Worm (Caenorhabditis elegans): ENCODE results near the gene R04E5.8.

The R04E5.8 gene

DNA sequence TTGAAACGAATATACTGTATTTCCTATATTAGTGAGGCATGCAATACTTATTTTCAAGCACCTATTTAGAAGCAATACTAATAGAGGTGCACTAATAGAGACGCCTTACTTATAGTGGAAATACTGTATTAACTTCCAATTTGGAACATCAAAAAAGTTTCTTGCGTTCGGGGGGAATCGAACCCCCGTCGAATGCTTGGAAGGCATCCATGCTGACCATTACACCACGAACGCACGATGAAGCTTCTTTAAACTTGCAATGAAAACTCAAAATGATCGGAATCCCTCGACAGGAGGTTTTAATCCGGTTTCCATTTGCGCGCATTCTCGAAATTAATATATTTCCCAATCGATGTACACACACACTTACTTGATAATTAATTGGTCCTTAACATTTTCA is 32.3 kb upstream of the R04E5.8 start (continued):
- TF ChIP-seq zim-3 (tag; optimal IDR thresholded peaks at IDR 0.05) (peak; percentile 15), Y56A3A.18 (GFP tag; IDR thresholded peaks at IDR 0.05) (0 out of 2 replicates have a peak, but pooled peaks have one; percentile 80), ceh-79 (tag; optimal IDR thresholded peaks at IDR 0.05) (no peak)

DNA sequence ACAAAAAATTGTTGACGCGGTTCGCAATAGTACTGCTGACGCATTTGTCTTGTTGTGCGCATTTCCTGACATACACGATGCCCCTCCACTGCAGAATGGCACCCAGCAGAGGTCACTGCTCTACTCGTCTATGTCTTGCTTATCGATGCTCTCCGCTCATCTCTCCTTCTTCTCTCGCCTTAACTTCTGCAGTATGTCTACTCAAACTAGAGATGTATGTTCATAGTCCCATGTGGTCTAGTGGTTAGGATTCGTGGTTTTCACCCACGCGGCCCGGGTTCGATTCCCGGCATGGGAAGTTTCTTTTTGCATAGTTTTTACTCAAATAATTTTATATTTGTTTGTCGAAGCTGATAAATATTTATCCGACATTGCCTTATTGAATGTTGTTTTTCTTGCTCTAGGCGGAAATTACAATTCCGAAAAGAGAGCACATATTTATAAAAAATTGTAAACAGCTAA is 30.0 kb upstream of the R04E5.8 start, which contains the start of gene C28G1.2:
Gene C28G1.2 (plus strand): TSS at position 130 of the 462 bp plus-strand sequence.
- TF ChIP-seq sptf-2 (GFP tag; optimal IDR thresholded peaks at IDR 0.05) (peak; percentile 87), rcor-1 (GFP tag; IDR thresholded peaks at IDR 0.05) (peak; percentile 87), nhr-27 (tag; optimal IDR thresholded peaks at IDR 0.05) (peak; percentile 80), cebp-2 (GFP tag; IDR thresholded peaks at IDR 0.05) (peak; percentile 89), ztf-26 (tag; optimal IDR thresholded peaks at IDR 0.05) (peak; percentile 86), lsl-1 (GFP tag; optimal IDR thresholded peaks at IDR 0.05) (peak; percentile 20), nfya-2 (GFP tag; IDR thresholded peaks at IDR 0.05) (no peak), efl-1 (GFP tag; optimal IDR thresholded peaks at IDR 0.05) (peak; percentile 25), F52B5.7 (tag; optimal IDR thresholded peaks at IDR 0.05) (peak; percentile 88), pha-4 (tag; optimal IDR thresholded peaks at IDR 0.05) (no peak), hsf-1 (GFP tag; IDR thresholded peaks at IDR 0.05) (no peak), B0035.1 (tag; optimal IDR thresholded peaks at IDR 0.05) (peak; percentile 91), lin-26 (GFP tag; IDR thresholded peaks at IDR 0.05) (peak; percentile 99), Y67H2A.10 (GFP tag; conservative IDR thresholded peaks at IDR 0.05) (peak; percentile 72; the same call in 1 of the 2 replicates), let-607 (tag; optimal IDR thresholded peaks at IDR 0.05) (peak; percentile 72 to 84), ekl-4 (GFP tag; IDR thresholded peaks at IDR 0.05) (peak; percentile 91; the same call in 1 of the 2 replicates), dpff-1 (tag; optimal IDR thresholded peaks at IDR 0.05) (no peak), chd-7 (tag; optimal IDR thresholded peaks at IDR 0.05) (peak; percentile 95), nfyb-1 (GFP tag; IDR thresholded peaks at IDR 0.05) (peak; percentile 87), aptf-3 (GFP tag; IDR thresholded peaks at IDR 0.05) (peak; percentile 94; the same call in 1 of the 2 replicates), Y79H2A.3 (GFP tag; conservative IDR thresholded peaks at IDR 0.05) (peak; percentile 52; the same call in 1 of the 2 replicates), Y53F4B.3 (GFP tag; IDR thresholded peaks at IDR 0.05) (peak; percentile 77; the same call in 1 of the 2 replicates), sea-2 (GFP tag; IDR thresholded peaks at IDR 0.05) (no peak), tbp1 (GFP tag; optimal IDR thresholded peaks at IDR 0.05) (peak; percentile 100), hrde-1 (tag; optimal IDR thresholded peaks at IDR 0.05; ENCODE audit: borderline replicate concordance) (peak; percentile 85), attf-3 (GFP tag; conservative IDR thresholded peaks at IDR 0.05) (peak; percentile 68), madf-10 (tag; optimal IDR thresholded peaks at IDR 0.05) (peak; percentile 88), T07F8.4 (tag; optimal IDR thresholded peaks at IDR 0.05) (peak; percentile 90), dox-1 (GFP tag; IDR thresholded peaks at IDR 0.05) (peak; percentile 93), ceh-58 (GFP tag; IDR thresholded peaks at IDR 0.05) (0 out of 2 replicates have a peak, but pooled peaks have one; percentile 83), sdz-38 (tag; optimal IDR thresholded peaks at IDR 0.05) (no peak), Y53G8AR.9 (GFP tag; conservative IDR thresholded peaks at IDR 0.05) (peak; percentile 68; the same call in 1 of the 2 replicates), ztf-6 (GFP tag; IDR thresholded peaks at IDR 0.05) (peak; percentile 81), F57C9.4 (tag; optimal IDR thresholded peaks at IDR 0.05) (peak; percentile 71), unc-62 (GFP tag; optimal IDR thresholded peaks at IDR 0.05) (no peak), attf-5 (GFP tag; optimal IDR thresholded peaks at IDR 0.05) (peak; percentile 91), attf-6 (GFP tag; IDR thresholded peaks at IDR 0.05) (no peak), snpc-4 (GFP tag; optimal IDR thresholded peaks at IDR 0.05) (peak; percentile 75), snpc-4 (tag; optimal IDR thresholded peaks at IDR 0.05) (peak; percentile 30 to 78 (median 76)), egl-44 (GFP tag; IDR thresholded peaks at IDR 0.05) (peak; percentile 94), nhr-120 (GFP tag; IDR thresholded peaks at IDR 0.05) (no peak), dpl-1 (GFP tag; optimal IDR thresholded peaks at IDR 0.05) (peak; percentile 4), tbx-9 (tag; optimal IDR thresholded peaks at IDR 0.05; ENCODE audit: borderline replicate concordance) (no peak), ceh-79 (tag; optimal IDR thresholded peaks at IDR 0.05) (peak; percentile 79), ztf-25 (GFP tag; IDR thresholded peaks at IDR 0.05) (peak; percentile 93)

Measured in whole organism, young adult.